Fruit fly (Drosophila melanogaster) whole organism, embryonic: ENCODE results near the gene Sys1.

Experiments
- CG15073 ChIP-seq: fragments of 200-800 bp; sonication (Bioruptor generic); optimal IDR thresholded peaks from 2 replicates; lab custom pipeline; 2016; ENCODE audit warnings: missing biosample characterization, missing genetic modification characterization
- Camta ChIP-seq: fragments of 200-800 bp; sonication (Bioruptor generic); optimal IDR thresholded peaks from 2 replicates; lab custom pipeline; 2016; ENCODE audit warnings: missing biosample characterization, missing genetic modification characterization
- HLH3B ChIP-seq: fragments of 200-800 bp; sonication (Bioruptor generic); IDR thresholded peaks from 2 replicates; pipeline ENCODE4 v1.3.6; 2022; ENCODE audit warnings: missing biosample characterization, missing genetic modification characterization
- HmgZ ChIP-seq: fragments of 200-800 bp; sonication (Bioruptor generic); optimal IDR thresholded peaks from 2 replicates; lab custom pipeline; 2018; ENCODE audit warnings: missing biosample characterization, mild to moderate bottlenecking, missing genetic modification characterization
- Meics ChIP-seq: fragments of 200-800 bp; sonication (Bioruptor generic); optimal IDR thresholded peaks from 2 replicates; lab custom pipeline; 2017; ENCODE audit warnings: missing biosample characterization, mild to moderate bottlenecking, missing genetic modification characterization
- al ChIP-seq: fragments of 200-800 bp; sonication (Bioruptor generic); IDR thresholded peaks from 2 replicates; pipeline ENCODE4 v1.3.6; 2022; ENCODE audit warnings: missing biosample characterization, missing genetic modification characterization
- insv ChIP-seq, 2 experiments: fragments of 200-800 bp; sonication (Bioruptor generic); optimal IDR thresholded peaks; 3 replicates each; lab custom pipeline; 2016 to 2018; ENCODE audit warnings: missing biosample characterization in 2 of 2, missing genetic modification characterization in 2 of 2
- sens-2 ChIP-seq: fragments of 200-800 bp; sonication (Bioruptor generic); IDR thresholded peaks from 2 replicates; pipeline ENCODE4 v1.3.6; 2022; ENCODE audit warnings: missing biosample characterization, missing genetic modification characterization

DNA sequence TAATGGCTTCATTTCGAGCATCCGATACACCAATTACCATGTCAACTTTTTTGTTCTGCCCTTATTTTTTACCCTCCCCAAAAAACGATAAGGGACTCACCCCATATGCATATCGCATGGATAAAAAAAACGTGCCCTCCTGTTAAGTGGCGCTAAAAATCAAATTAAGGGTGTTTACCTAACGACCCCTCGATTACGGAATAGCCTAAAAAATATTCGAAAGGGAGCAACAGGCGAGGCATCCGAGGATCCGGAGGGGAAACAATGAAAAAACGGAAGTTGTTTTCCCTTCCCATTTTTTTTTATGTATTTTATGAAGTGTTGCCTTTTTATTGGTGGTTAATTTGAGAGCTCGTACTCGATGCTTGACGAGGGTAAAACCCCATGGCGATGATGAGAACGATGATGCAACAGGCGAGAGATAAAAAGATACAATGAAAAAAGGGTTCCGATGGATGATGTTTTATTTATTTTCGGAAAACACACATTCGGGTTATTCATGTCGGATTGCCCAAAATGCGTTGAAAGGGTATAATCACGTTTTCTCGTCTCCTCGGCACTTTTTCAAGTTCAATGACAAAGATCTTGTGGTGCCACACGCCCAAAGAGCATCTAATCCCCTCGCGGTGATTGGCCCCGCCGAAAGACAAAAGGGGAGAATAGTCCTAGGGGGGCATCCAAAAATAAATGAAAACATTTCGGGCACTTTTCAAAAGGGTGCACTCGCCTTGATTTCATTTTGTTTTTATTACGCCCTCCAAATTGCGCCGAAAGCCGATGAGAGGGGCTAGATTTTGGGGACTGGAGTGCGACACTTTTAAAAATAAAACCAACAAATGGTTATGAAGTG is 31.9 kb downstream of the Sys1 start, which contains the start of gene CG44227:
- TF ChIP-seq Camta (GFP tag; lab: Kevin White, UChicago) (no peak), CG15073 (GFP tag; lab: Kevin White, UChicago) (no peak), sens-2 (no peak), al (GFP tag; lab: Robert Waterston, UW) (no peak), Meics (GFP tag; lab: Kevin White, UChicago) (no peak), HmgZ (tag; lab: Kevin White, UChicago) (no peak), insv (GFP tag; optimal IDR thresholded peaks at IDR 0.05; lab: Kevin White, UChicago) (no peak), HLH3B (GFP tag; lab: Robert Waterston, UW) (no peak)
